Worm (Caenorhabditis elegans) whole organism, L2 larva: Measurements from ENCODE around the gene ZK945.4.

Experiments
- C34F6.9 ChIP-seq: fragments of 150-350 bp; optimal IDR thresholded peaks from 2 replicates; lab custom pipeline; 2014; ENCODE audit warnings: missing biosample characterization, missing genetic modification characterization
- Y55F3AM.14 ChIP-seq: fragments of 200-800 bp; sonication (Bioruptor generic); optimal IDR thresholded peaks from 2 replicates; lab custom pipeline; 2018; ENCODE audit warnings: mild to moderate bottlenecking, missing genetic modification characterization, missing compliant biosample characterization
- ZK546.5 ChIP-seq: sonication (generic microtip); optimal IDR thresholded peaks from 2 replicates; lab custom pipeline; 2017; ENCODE audit warnings: missing biosample characterization, missing genetic modification characterization
- ceh-82 ChIP-seq: fragments of 150-350 bp; optimal IDR thresholded peaks from 2 replicates; lab custom pipeline; 2014; ENCODE audit warnings: missing biosample characterization, missing genetic modification characterization
- crh-2 ChIP-seq: sonication (generic microtip); optimal IDR thresholded peaks from 2 replicates; lab custom pipeline; 2017; ENCODE audit warnings: missing biosample characterization, missing genetic modification characterization
- elt-1 ChIP-seq: fragments of 150-350 bp; optimal IDR thresholded peaks from 2 replicates; lab custom pipeline; 2014; ENCODE audit warnings: missing biosample characterization, missing genetic modification characterization
- elt-3 ChIP-seq: sonication (generic microtip); optimal IDR thresholded peaks from 2 replicates; lab custom pipeline; 2017; ENCODE audit warnings: missing biosample characterization, missing genetic modification characterization
- lin-11 ChIP-seq: fragments of 150-350 bp; sonication (generic microtip); optimal IDR thresholded peaks from 2 replicates; lab custom pipeline; 2014; ENCODE audit warnings: missing biosample characterization, missing genetic modification characterization, inconsistent platforms, mixed read lengths
- lin-13 ChIP-seq: fragments of 150-350 bp; optimal IDR thresholded peaks from 2 replicates; lab custom pipeline; 2014; ENCODE audit warnings: missing biosample characterization, missing genetic modification reagents, missing genetic modification characterization
- lin-39 ChIP-seq: fragments of 150-350 bp; optimal IDR thresholded peaks from 2 replicates; lab custom pipeline; 2014; ENCODE audit warnings: missing biosample characterization, missing genetic modification reagents, missing genetic modification characterization
- mab-5 ChIP-seq: fragments of 150-350 bp; optimal IDR thresholded peaks from 2 replicates; lab custom pipeline; 2014; ENCODE audit warnings: missing biosample characterization, missing genetic modification characterization
- mbf-1 ChIP-seq: sonication (generic microtip); optimal IDR thresholded peaks from 2 replicates; lab custom pipeline; 2017; ENCODE audit warnings: missing biosample characterization, missing genetic modification characterization
- mdl-1 ChIP-seq, 2 experiments: fragments of 150-350 bp in 1 of 2; sonication (generic microtip) in 1 of 2; optimal IDR thresholded peaks; 2 replicates each; lab custom pipeline; 2017; ENCODE audit warnings: missing biosample characterization in 2 of 2, missing genetic modification characterization in 2 of 2
- nhr-10 ChIP-seq: sonication (generic microtip); optimal IDR thresholded peaks from 2 replicates; lab custom pipeline; 2017; ENCODE audit warnings: missing biosample characterization, missing genetic modification characterization
- nhr-11 ChIP-seq: fragments of 150-350 bp; optimal IDR thresholded peaks from 2 replicates; lab custom pipeline; 2014; ENCODE audit warnings: missing biosample characterization, missing genetic modification characterization
- nhr-12 ChIP-seq: fragments of 150-350 bp; optimal IDR thresholded peaks from 2 replicates; lab custom pipeline; 2014; ENCODE audit warnings: missing biosample characterization, missing genetic modification characterization
- nhr-129 ChIP-seq: fragments of 150-350 bp; optimal IDR thresholded peaks from 2 replicates; lab custom pipeline; 2014; ENCODE audit warnings: missing biosample characterization, missing genetic modification characterization
- nhr-21 ChIP-seq: fragments of 150-350 bp; optimal IDR thresholded peaks from 2 replicates; lab custom pipeline; 2014; ENCODE audit warnings: missing biosample characterization, missing genetic modification characterization
- nhr-23 ChIP-seq: fragments of 150-350 bp; optimal IDR thresholded peaks from 2 replicates; lab custom pipeline; 2014; ENCODE audit warnings: missing biosample characterization, missing genetic modification reagents, missing genetic modification characterization
- nhr-25 ChIP-seq: fragments of 150-350 bp; sonication (generic microtip); optimal IDR thresholded peaks from 3 replicates; lab custom pipeline; 2014; ENCODE audit warnings: missing biosample characterization, missing genetic modification characterization
- nhr-6 ChIP-seq: fragments of 150-350 bp; optimal IDR thresholded peaks from 2 replicates; lab custom pipeline; 2014; ENCODE audit warnings: missing biosample characterization, missing genetic modification characterization
- peb-1 ChIP-seq: fragments of 150-350 bp; optimal IDR thresholded peaks from 2 replicates; lab custom pipeline; 2014; ENCODE audit warnings: missing biosample characterization, missing genetic modification characterization
- skn-1 ChIP-seq: sonication (generic microtip); optimal IDR thresholded peaks from 2 replicates; lab custom pipeline; 2017; ENCODE audit warnings: missing biosample characterization, missing genetic modification characterization
- snpc-4 ChIP-seq: fragments of 150-350 bp; optimal IDR thresholded peaks from 2 replicates; lab custom pipeline; 2014; ENCODE audit warnings: missing biosample characterization, missing genetic modification characterization
- unc-62 ChIP-seq: fragments of 150-350 bp; optimal IDR thresholded peaks from 2 replicates; lab custom pipeline; 2014; ENCODE audit warnings: missing biosample characterization, missing genetic modification reagents, missing genetic modification characterization
- ztf-1 ChIP-seq: fragments of 200-800 bp; sonication (Bioruptor generic); conservative IDR thresholded peaks from 2 replicates; pipeline ENCODE4 v1.3.6; 2022; ENCODE audit warnings: missing genetic modification characterization, missing compliant biosample characterization
- ztf-11 ChIP-seq: sonication (generic microtip); optimal IDR thresholded peaks from 2 replicates; lab custom pipeline; 2017; ENCODE audit warnings: missing biosample characterization, missing genetic modification characterization
- ztf-4 ChIP-seq: fragments of 150-350 bp; optimal IDR thresholded peaks from 2 replicates; lab custom pipeline; 2014; ENCODE audit warnings: missing biosample characterization, missing genetic modification characterization

ZK945.4 gene

DNA sequence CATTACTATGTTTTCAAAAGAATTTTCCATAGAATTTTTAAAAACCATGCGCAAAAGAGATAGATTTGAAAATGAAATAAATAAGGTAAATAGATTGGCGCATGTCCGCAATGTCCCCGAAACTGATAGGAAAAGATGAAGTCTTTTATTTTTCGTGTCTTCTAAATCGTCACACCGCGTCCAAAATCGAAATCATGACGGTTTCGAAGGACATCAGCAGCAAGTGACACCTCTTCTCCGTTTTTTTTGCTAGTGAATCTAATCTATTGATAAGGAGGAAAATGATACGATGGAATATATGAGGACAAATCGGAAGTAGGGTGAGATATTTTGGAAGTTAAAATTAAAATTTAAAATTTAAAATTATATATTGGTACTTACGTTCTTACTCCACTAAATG, 31.5 kb downstream of the ZK945.4 start:
- TF ChIP-seq mab-5 (tag; lab: Kevin White, UChicago) (no peak), lin-13 (GFP tag; lab: Kevin White, UChicago) (no peak), elt-1 (tag; lab: Kevin White, UChicago) (no peak)

DNA sequence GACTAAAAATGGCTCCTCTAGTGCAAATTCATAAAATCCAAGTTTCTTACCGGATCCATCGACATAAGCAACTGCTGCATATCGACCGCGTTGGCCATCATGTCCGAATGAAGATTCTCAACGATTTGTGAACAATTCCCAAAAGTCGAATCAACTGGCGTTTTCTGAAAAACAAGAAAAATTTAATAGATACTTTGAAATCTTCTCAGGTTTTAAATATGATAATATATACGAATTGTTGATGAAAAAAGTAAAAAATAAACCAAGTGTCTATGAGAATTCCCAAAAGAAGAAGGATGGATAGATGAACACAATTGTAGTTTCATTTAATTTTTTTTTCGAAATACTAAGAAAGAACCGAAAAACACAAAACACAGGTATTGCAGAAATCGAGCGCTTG, 37.7 kb downstream of the ZK945.4 start, which contains the start of gene die-1:
die-1 (minus strand) TSS at position 101 of the 400 bp plus-strand sequence.
- TF ChIP-seq skn-1 (no peak), Y55F3AM.14 (GFP tag; lab: Kevin White, UChicago) (no peak), unc-62 (no peak), peb-1 (tag; lab: Kevin White, UChicago) (no peak), nhr-25 (tag; lab: Kevin White, UChicago) (no peak), mdl-1 (tag; optimal IDR thresholded peaks at IDR 0.05; lab: Kevin White, UChicago) (no peak), elt-1 (tag; lab: Kevin White, UChicago) (no peak), nhr-11 (tag; lab: Kevin White, UChicago) (no peak), elt-3 (tag; lab: Kevin White, UChicago) (no peak), nhr-12 (no peak), lin-39 (tag; lab: Kevin White, UChicago) (no peak), ceh-82 (no peak), nhr-6 (tag; lab: Kevin White, UChicago) (no peak), ZK546.5 (tag; lab: Kevin White, UChicago) (no peak), nhr-23 (tag; lab: Kevin White, UChicago) (no peak), ztf-1 (no peak), C34F6.9 (tag; lab: Kevin White, UChicago) (no peak), crh-2 (tag; lab: Kevin White, UChicago) (no peak), ztf-11 (tag; lab: Kevin White, UChicago) (no peak), nhr-10 (tag; lab: Kevin White, UChicago) (no peak)

DNA sequence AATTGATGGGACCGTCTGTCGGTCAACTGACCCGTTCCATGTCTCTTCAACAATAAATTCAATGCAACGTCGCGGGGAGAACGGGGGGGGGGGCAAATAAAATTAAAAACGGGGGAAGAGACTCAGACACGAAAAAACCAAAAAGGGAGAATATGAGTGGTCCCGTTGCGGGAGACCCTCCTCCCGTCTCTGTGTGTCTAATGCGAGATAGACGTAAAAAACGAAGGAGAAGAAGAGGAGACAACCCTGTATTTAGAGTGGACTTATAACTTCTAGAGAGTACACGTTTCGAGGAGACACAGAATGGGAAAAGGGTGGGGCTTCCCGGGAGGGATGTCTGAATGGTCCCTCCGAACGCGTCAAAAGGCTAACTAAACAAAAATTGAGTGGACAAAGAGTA, 40.0 kb downstream of the ZK945.4 start:
- TF ChIP-seq nhr-11 (tag; lab: Kevin White, UChicago) (no peak), mdl-1 (tag; optimal IDR thresholded peaks at IDR 0.05; lab: Kevin White, UChicago) (no peak), unc-62 (no peak), lin-39 (tag; lab: Kevin White, UChicago) (no peak)

DNA sequence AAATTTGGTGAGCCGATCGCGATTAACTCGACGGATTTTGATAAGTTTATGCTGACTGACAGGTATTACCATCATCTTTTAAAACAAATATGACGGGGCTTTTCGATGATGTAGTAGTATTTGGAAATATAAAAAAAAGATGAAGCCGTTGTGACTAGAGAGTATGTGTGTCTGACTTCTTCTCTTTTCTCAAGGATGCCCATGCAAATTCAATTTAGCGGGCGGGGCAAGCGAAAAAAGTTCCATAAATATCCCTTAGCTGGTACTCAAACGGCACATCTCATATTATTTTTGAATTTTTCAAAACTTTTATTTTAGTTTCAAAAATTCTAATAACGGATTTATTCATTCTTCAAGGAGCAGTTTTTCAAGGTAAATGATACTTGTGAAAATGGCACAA, 45.0 kb downstream of the ZK945.4 start, which contains the start of gene stg-1:
stg-1 (minus strand) TSS at position 153 of the 400 bp plus-strand sequence.
- TF ChIP-seq mbf-1 (tag; lab: Kevin White, UChicago) (no peak), snpc-4 (tag; lab: Kevin White, UChicago) (no peak), skn-1 (no peak), ztf-4 (no peak), nhr-23 (tag; lab: Kevin White, UChicago) (no peak), nhr-25 (tag; lab: Kevin White, UChicago) (no peak), lin-39 (tag; lab: Kevin White, UChicago) (no peak), nhr-129 (tag; lab: Kevin White, UChicago) (no peak), C34F6.9 (tag; lab: Kevin White, UChicago) (no peak), nhr-12 (no peak), ztf-11 (tag; lab: Kevin White, UChicago) (no peak), elt-3 (tag; lab: Kevin White, UChicago) (no peak), nhr-21 (tag; lab: Kevin White, UChicago) (no peak), peb-1 (tag; lab: Kevin White, UChicago) (no peak)

DNA sequence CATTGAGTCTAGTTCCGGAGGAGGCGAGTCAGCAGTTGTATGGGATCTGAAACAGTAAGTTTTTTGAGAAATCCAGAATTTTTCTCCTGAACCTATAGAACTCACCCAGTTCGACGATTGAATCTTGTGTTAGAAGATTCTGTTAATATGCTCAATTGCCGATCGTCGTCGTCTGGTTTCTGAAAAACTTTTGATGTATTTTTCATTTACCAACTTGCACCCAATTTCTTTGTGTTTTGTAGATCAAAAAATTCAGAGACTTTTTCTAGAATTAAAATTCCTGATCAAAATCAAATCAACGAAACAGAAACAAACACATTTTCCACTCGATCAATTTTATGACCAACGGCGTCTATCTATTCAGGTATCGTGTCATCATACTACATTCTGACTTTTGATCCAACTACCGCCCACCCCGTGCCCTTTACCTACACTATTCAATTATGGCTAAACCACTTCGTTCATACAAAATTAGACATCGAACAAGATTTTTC, 48.9 kb downstream of the ZK945.4 start, which contains the start of gene C18D1.2:
C18D1.2 (plus strand) TSS at position 444 of the 494 bp plus-strand sequence.
- TF ChIP-seq ceh-82, result no peak
- no peak for TF ChIP-seq lin-11
